Worm (Caenorhabditis elegans): ENCODE results near the gene srd-63.

The srd-63 gene

ce11 chrV:16355941-16356340 is 37.7 kb downstream of the srd-63 start (continued):
- peak; percentile 92 for TF ChIP-seq lin-39 (tag; optimal IDR thresholded peaks at IDR 0.05)
- TF ChIP-seq egl-5 (tag; optimal IDR thresholded peaks at IDR 0.05): peak; percentile 70
- TF ChIP-seq pqm-1 (tag; optimal IDR thresholded peaks at IDR 0.05): peak; percentile 91
- TF ChIP-seq ceh-82 (tag; optimal IDR thresholded peaks at IDR 0.05): peak; percentile 23
- no peak for TF ChIP-seq zag-1 (tag; optimal IDR thresholded peaks at IDR 0.05)
- peak; percentile 81 for TF ChIP-seq pha-4 (tag; optimal IDR thresholded peaks at IDR 0.05)
- no peak for TF ChIP-seq mml-1 (tag; optimal IDR thresholded peaks at IDR 0.05)
- peak; percentile 56 for TF ChIP-seq tbx-2 (tag; optimal IDR thresholded peaks at IDR 0.05)
- TF ChIP-seq nhr-67 (tag; optimal IDR thresholded peaks at IDR 0.05): no peak
- peak; percentile 13 for TF ChIP-seq unc-62 (GFP tag; optimal IDR thresholded peaks at IDR 0.05)
- no peak for TF ChIP-seq unc-39 (tag; optimal IDR thresholded peaks at IDR 0.05)
- no peak for TF ChIP-seq ZK546.5 (tag; optimal IDR thresholded peaks at IDR 0.05)
- TF ChIP-seq nhr-25 (tag; optimal IDR thresholded peaks at IDR 0.05): peak; percentile 64
- peak; percentile 60 for TF ChIP-seq nhr-43 (tag; optimal IDR thresholded peaks at IDR 0.05; ENCODE audit: poor library complexity, severe bottlenecking)

ce11 chrV:16354675-16355074 is 39.0 kb downstream of the srd-63 start:
- TF ChIP-seq nhr-11 (tag; optimal IDR thresholded peaks at IDR 0.05) (no peak), lin-15B (tag; optimal IDR thresholded peaks at IDR 0.05) (no peak), fos-1 (tag; optimal IDR thresholded peaks at IDR 0.05) (no peak), lin-39 (tag; optimal IDR thresholded peaks at IDR 0.05) (no peak), nhr-76 (tag; optimal IDR thresholded peaks at IDR 0.05) (no peak), pha-4 (tag; optimal IDR thresholded peaks at IDR 0.05) (peak; percentile 6), ama-1 (optimal IDR thresholded peaks at IDR 0.05) (no peak), snpc-4 (tag; optimal IDR thresholded peaks at IDR 0.05) (no peak)

ce11 chrV:16352282-16352681 is 41.3 kb downstream of the srd-63 start:
- no peak for TF ChIP-seq tbx-2 (tag; optimal IDR thresholded peaks at IDR 0.05)
- TF ChIP-seq skn-1 (tag; optimal IDR thresholded peaks at IDR 0.05): peak; percentile 56
- TF ChIP-seq nfya-1 (tag; optimal IDR thresholded peaks at IDR 0.05; ENCODE audit: insufficient read depth): peak; percentile 54
- TF ChIP-seq hmg-11 (tag; optimal IDR thresholded peaks at IDR 0.05): peak; percentile 13
- TF ChIP-seq elt-2 (tag; optimal IDR thresholded peaks at IDR 0.05): peak; percentile 60
- no peak for TF ChIP-seq nhr-25 (tag; optimal IDR thresholded peaks at IDR 0.05)
- no peak for TF ChIP-seq ZK546.5 (tag; optimal IDR thresholded peaks at IDR 0.05)
- TF ChIP-seq jun-1 (tag; optimal IDR thresholded peaks at IDR 0.05): no peak
- no peak for TF ChIP-seq ztf-4 (tag; optimal IDR thresholded peaks at IDR 0.05)
- TF ChIP-seq eor-1 (tag; optimal IDR thresholded peaks at IDR 0.05): no peak
- peak; percentile 22 for TF ChIP-seq lin-15B (tag; optimal IDR thresholded peaks at IDR 0.05)
- no peak for TF ChIP-seq zag-1 (tag; optimal IDR thresholded peaks at IDR 0.05)
- peak; percentile 3 for TF ChIP-seq egl-5 (tag; optimal IDR thresholded peaks at IDR 0.05)
- no peak for TF ChIP-seq ceh-9 (tag; optimal IDR thresholded peaks at IDR 0.05)
- no peak for TF ChIP-seq sea-2 (GFP tag; optimal IDR thresholded peaks at IDR 0.05)
- no peak for TF ChIP-seq unc-62 (GFP tag; optimal IDR thresholded peaks at IDR 0.05)
- TF ChIP-seq mml-1 (tag; optimal IDR thresholded peaks at IDR 0.05): no peak
- TF ChIP-seq R02D3.7 (tag; optimal IDR thresholded peaks at IDR 0.05): no peak
- TF ChIP-seq lin-39 (tag; optimal IDR thresholded peaks at IDR 0.05): peak; percentile 54
- no peak for TF ChIP-seq nhr-11 (tag; optimal IDR thresholded peaks at IDR 0.05)
- TF ChIP-seq unc-39 (tag; optimal IDR thresholded peaks at IDR 0.05): no peak
- TF ChIP-seq pha-4 (tag; optimal IDR thresholded peaks at IDR 0.05): peak; percentile 69
- peak; percentile 58 for TF ChIP-seq pqm-1 (tag; optimal IDR thresholded peaks at IDR 0.05)
- no peak for TF ChIP-seq elt-3 (tag; optimal IDR thresholded peaks at IDR 0.05)

- TF ChIP-seq fkh-2 (tag; optimal IDR thresholded peaks at IDR 0.05) (no peak), nhr-28 (tag; optimal IDR thresholded peaks at IDR 0.05) (no peak), snpc-4 (tag; optimal IDR thresholded peaks at IDR 0.05) (peak; percentile 80)
Measured at ce11 chrV:16351757-16352156, 41.9 kb downstream of the srd-63 start.

- TF ChIP-seq hmg-11 (tag; optimal IDR thresholded peaks at IDR 0.05) (peak; percentile 64), nhr-11 (tag; optimal IDR thresholded peaks at IDR 0.05) (peak; percentile 23), mdl-1 (tag; optimal IDR thresholded peaks at IDR 0.05) (no peak), elt-3 (tag; optimal IDR thresholded peaks at IDR 0.05) (no peak), ceh-82 (tag; optimal IDR thresholded peaks at IDR 0.05) (no peak), pqm-1 (tag; optimal IDR thresholded peaks at IDR 0.05) (peak; percentile 38), nhr-76 (tag; optimal IDR thresholded peaks at IDR 0.05) (no peak), unc-39 (tag; optimal IDR thresholded peaks at IDR 0.05) (no peak), nhr-43 (tag; optimal IDR thresholded peaks at IDR 0.05; ENCODE audit: poor library complexity, severe bottlenecking) (no peak), nhr-77 (tag; optimal IDR thresholded peaks at IDR 0.05) (no peak), nhr-237 (tag; optimal IDR thresholded peaks at IDR 0.05) (no peak), R02D3.7 (tag; optimal IDR thresholded peaks at IDR 0.05) (no peak), fkh-10 (GFP tag; optimal IDR thresholded peaks at IDR 0.05) (peak; percentile 36), elt-2 (tag; optimal IDR thresholded peaks at IDR 0.05) (peak; percentile 53), nfya-1 (tag; optimal IDR thresholded peaks at IDR 0.05; ENCODE audit: insufficient read depth) (peak; percentile 87), zag-1 (tag; optimal IDR thresholded peaks at IDR 0.05) (no peak), ZK546.5 (tag; optimal IDR thresholded peaks at IDR 0.05) (no peak), egl-5 (tag; optimal IDR thresholded peaks at IDR 0.05) (peak; percentile 2), aly-2 (tag; optimal IDR thresholded peaks at IDR 0.05) (no peak), nhr-23 (tag; optimal IDR thresholded peaks at IDR 0.05) (no peak), lin-39 (tag; optimal IDR thresholded peaks at IDR 0.05) (peak; percentile 55), pha-4 (tag; optimal IDR thresholded peaks at IDR 0.05) (peak; percentile 70), snpc-4 (tag; optimal IDR thresholded peaks at IDR 0.05) (peak; percentile 65), nhr-12 (tag; optimal IDR thresholded peaks at IDR 0.05) (no peak), lin-15B (tag; optimal IDR thresholded peaks at IDR 0.05) (peak; percentile 45), fkh-2 (tag; optimal IDR thresholded peaks at IDR 0.05) (no peak), nhr-28 (tag; optimal IDR thresholded peaks at IDR 0.05) (no peak), mml-1 (tag; optimal IDR thresholded peaks at IDR 0.05) (no peak), fos-1 (tag; optimal IDR thresholded peaks at IDR 0.05) (no peak)
Measured at ce11 chrV:16350775-16351378, 42.8 kb downstream of the srd-63 start.
